Fruit fly (Drosophila melanogaster) whole organism, adult: ENCODE data around the gene aru.

ENCODE experiments used
- CG11617 ChIP-seq: fragments of 200-800 bp; sonication (Bioruptor generic); optimal IDR thresholded peaks from 2 replicates; lab custom pipeline; 2017; ENCODE audit warnings: mild to moderate bottlenecking, missing biosample characterization, missing genetic modification reagents, missing genetic modification characterization
- CG12768 ChIP-seq: fragments of 200-800 bp; sonication (Bioruptor generic); optimal IDR thresholded peaks from 2 replicates; lab custom pipeline; 2017; ENCODE audit warnings: missing biosample characterization, missing genetic modification characterization, mild to moderate bottlenecking, moderate library complexity, missing genetic modification reagents
- CG14711 ChIP-seq: fragments of 200-800 bp; sonication (Bioruptor generic); optimal IDR thresholded peaks from 2 replicates; lab custom pipeline; 2018; ENCODE audit warnings: missing biosample characterization, mild to moderate bottlenecking, missing genetic modification characterization, moderate library complexity
- CG1620 ChIP-seq: fragments of 200-800 bp; sonication (Bioruptor generic); optimal IDR thresholded peaks from 2 replicates; lab custom pipeline; 2016; ENCODE audit warnings: missing biosample characterization, missing genetic modification characterization
- CG33017 ChIP-seq: fragments of 200-800 bp; sonication (Bioruptor generic); optimal IDR thresholded peaks from 2 replicates; lab custom pipeline; 2018; ENCODE audit warnings: missing biosample characterization, mild to moderate bottlenecking, missing genetic modification characterization, moderate library complexity
- CG5204 ChIP-seq: fragments of 200-800 bp; sonication (Bioruptor generic); optimal IDR thresholded peaks from 2 replicates; lab custom pipeline; 2016; ENCODE audit warnings: missing biosample characterization, missing genetic modification characterization
- CG7045 ChIP-seq: fragments of 200-800 bp; sonication (Bioruptor generic); optimal IDR thresholded peaks from 2 replicates; lab custom pipeline; 2017; ENCODE audit warnings: missing biosample characterization, mild to moderate bottlenecking, missing genetic modification characterization
- CG7101 ChIP-seq: fragments of 200-800 bp; sonication (Bioruptor generic); optimal IDR thresholded peaks from 2 replicates; lab custom pipeline; 2018; ENCODE audit warnings: missing biosample characterization, mild to moderate bottlenecking, missing genetic modification characterization, moderate library complexity
- Clk ChIP-seq: fragments of 200-800 bp; sonication (Bioruptor generic); optimal IDR thresholded peaks from 2 replicates; lab custom pipeline; 2017; ENCODE audit warnings: missing biosample characterization, missing genetic modification characterization
- Crg-1 ChIP-seq: fragments of 200-800 bp; sonication (Bioruptor generic); optimal IDR thresholded peaks from 2 replicates; lab custom pipeline; 2016; ENCODE audit warnings: missing biosample characterization, missing genetic modification characterization
- Hr96 ChIP-seq: fragments of 200-800 bp; sonication (Bioruptor generic); optimal IDR thresholded peaks from 2 replicates; lab custom pipeline; 2016; ENCODE audit warnings: missing biosample characterization, missing genetic modification characterization
- Mnt ChIP-seq: fragments of 200-800 bp; sonication (Bioruptor generic); optimal IDR thresholded peaks from 2 replicates; lab custom pipeline; 2016; ENCODE audit warnings: missing biosample characterization, mild to moderate bottlenecking, missing genetic modification characterization
- bab1 ChIP-seq: fragments of 200-800 bp; sonication (Bioruptor generic); optimal IDR thresholded peaks from 3 replicates; lab custom pipeline; 2019; ENCODE audit warnings: missing biosample characterization, mild to moderate bottlenecking, missing genetic modification characterization, moderate library complexity
- cic ChIP-seq: fragments of 200-800 bp; sonication (Bioruptor generic); optimal IDR thresholded peaks from 2 replicates; lab custom pipeline; 2017; ENCODE audit warnings: missing biosample characterization, mild to moderate bottlenecking, missing genetic modification characterization, moderate library complexity
- cnc ChIP-seq, 2 experiments: fragments of >200 bp; optimal IDR thresholded peaks; 2 replicates each; lab custom pipeline; 2017
- kay ChIP-seq: fragments of 200-800 bp; sonication (Bioruptor generic); peaks from one replicate; lab custom pipeline; 2016; ENCODE audit warnings: missing biosample characterization, missing genetic modification characterization, borderline replicate concordance
- ovo ChIP-seq: fragments of 200-800 bp; sonication (Bioruptor generic); optimal IDR thresholded peaks from 2 replicates; lab custom pipeline; 2016; ENCODE audit warnings: missing biosample characterization, missing genetic modification characterization
- pad ChIP-seq: fragments of 200-800 bp; sonication (Bioruptor generic); optimal IDR thresholded peaks from 3 replicates; lab custom pipeline; 2017; ENCODE audit warnings: missing biosample characterization, missing genetic modification characterization, mild to moderate bottlenecking, moderate library complexity, missing genetic modification reagents
- tj ChIP-seq: fragments of 200-800 bp; sonication (Bioruptor generic); optimal IDR thresholded peaks from 3 replicates; lab custom pipeline; 2017; ENCODE audit warnings: missing biosample characterization, mild to moderate bottlenecking, missing genetic modification characterization, moderate library complexity
- toe ChIP-seq: fragments of 200-800 bp; sonication (Bioruptor generic); optimal IDR thresholded peaks from 2 replicates; lab custom pipeline; 2016; ENCODE audit warnings: missing biosample characterization, missing genetic modification characterization

Gene aru

dm6 chr2L:825768-826263 is 42.3 kb downstream of the aru start, which contains the start of the genes CG3862 and dock:
CG3862 (minus strand) TSS chr2L:825861.
dock (plus strand) TSS chr2L:825969.
- TF ChIP-seq CG7045 (GFP tag; lab: Kevin White, UChicago) = no peak
- peak; percentile 67 for TF ChIP-seq CG7101 (tag; lab: Kevin White, UChicago)
- TF ChIP-seq Hr96 (GFP tag; lab: Kevin White, UChicago) = peak; percentile 65
- TF ChIP-seq cnc (optimal IDR thresholded peaks at IDR 0.05; lab: Kevin White, UChicago) = no peak
- peak; percentile 63 for TF ChIP-seq CG1620 (GFP tag; lab: Kevin White, UChicago)
- peak; percentile 85 for TF ChIP-seq bab1 (GFP tag; lab: Kevin White, UChicago)
- TF ChIP-seq CG11617 (GFP tag; lab: Kevin White, UChicago) = peak; percentile 43
- peak; percentile 80 for TF ChIP-seq Crg-1 (GFP tag; lab: Kevin White, UChicago)
- TF ChIP-seq Mnt = peak; percentile 87
- TF ChIP-seq Clk = peak; percentile 51
- TF ChIP-seq ovo (GFP tag; lab: Kevin White, UChicago) = peak; percentile 56
- TF ChIP-seq CG5204 (GFP tag; lab: Kevin White, UChicago) = no peak
- peak; percentile 62 for TF ChIP-seq pad (GFP tag; lab: Kevin White, UChicago)
- peak; percentile 83 for TF ChIP-seq CG14711 (tag; lab: Kevin White, UChicago)
- no peak for TF ChIP-seq toe (GFP tag; lab: Kevin White, UChicago)
- peak; percentile 86 for TF ChIP-seq tj (GFP tag; lab: Kevin White, UChicago)
- TF ChIP-seq kay (GFP tag; lab: Kevin White, UChicago) = no peak
- TF ChIP-seq CG12768 = peak; percentile 71
- TF ChIP-seq CG33017 (tag; lab: Kevin White, UChicago) = peak; percentile 30
- peak; percentile 72 for TF ChIP-seq cic (GFP tag; lab: Kevin White, UChicago)

DNA sequence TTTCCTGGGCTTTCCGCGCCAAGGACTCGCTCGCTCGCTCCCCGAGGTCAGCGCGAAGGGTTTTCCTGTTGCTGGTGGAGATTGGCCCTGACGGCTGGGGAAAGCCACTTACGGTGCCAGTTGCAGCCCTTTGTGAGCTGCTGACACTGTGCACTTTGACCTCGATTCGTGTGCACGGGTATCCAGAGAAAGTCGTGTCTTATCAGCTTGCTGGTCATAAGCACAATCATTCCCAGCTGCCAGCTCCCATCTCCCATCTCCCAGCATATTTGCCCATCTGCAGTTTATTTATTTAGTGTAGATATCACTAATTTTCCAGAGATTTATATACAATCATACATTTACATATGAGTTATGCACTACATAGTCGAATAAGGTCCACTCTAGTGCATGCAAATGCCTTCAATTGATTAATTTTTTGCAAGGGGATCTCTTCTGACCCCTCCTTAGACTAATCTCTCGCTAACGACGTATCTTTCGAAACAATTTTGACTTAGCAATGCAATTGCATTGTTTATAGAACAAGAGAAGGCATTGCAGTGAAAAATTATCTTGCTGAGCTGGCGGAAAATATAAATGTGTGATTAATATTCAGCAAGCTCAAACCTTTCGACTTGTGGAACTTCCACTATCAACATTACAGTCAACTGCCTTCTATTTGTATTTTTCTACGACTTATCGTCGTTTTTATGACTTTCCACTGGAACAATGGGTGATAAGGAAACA is 46.0 kb downstream of the aru start:
- TF ChIP-seq Crg-1 (GFP tag; lab: Kevin White, UChicago) (peak; percentile 16), CG7101 (tag; lab: Kevin White, UChicago) (peak; percentile 4), cic (GFP tag; lab: Kevin White, UChicago) (peak; percentile 21), cnc (optimal IDR thresholded peaks at IDR 0.05; lab: Kevin White, UChicago) (no peak), tj (GFP tag; lab: Kevin White, UChicago) (peak; percentile 93), pad (GFP tag; lab: Kevin White, UChicago) (no peak)

dm6 chr2L:821242-821985 is 46.7 kb downstream of the aru start, which contains the start of gene CG3662:
CG3662 (plus strand) TSS chr2L:821289.
- TF ChIP-seq cnc (optimal IDR thresholded peaks at IDR 0.05; lab: Kevin White, UChicago) (no peak), Crg-1 (GFP tag; lab: Kevin White, UChicago) (peak; percentile 10), CG7045 (GFP tag; lab: Kevin White, UChicago) (no peak), Clk (no peak), tj (GFP tag; lab: Kevin White, UChicago) (no peak), CG14711 (tag; lab: Kevin White, UChicago) (peak; percentile 97), Hr96 (GFP tag; lab: Kevin White, UChicago) (peak; percentile 9), CG5204 (GFP tag; lab: Kevin White, UChicago) (no peak), cic (GFP tag; lab: Kevin White, UChicago) (no peak), bab1 (GFP tag; lab: Kevin White, UChicago) (peak; percentile 68), CG12768 (peak; percentile 20), Mnt (peak; percentile 30), CG1620 (GFP tag; lab: Kevin White, UChicago) (no peak), CG11617 (GFP tag; lab: Kevin White, UChicago) (peak; percentile 4), pad (GFP tag; lab: Kevin White, UChicago) (no peak), toe (GFP tag; lab: Kevin White, UChicago) (no peak), CG7101 (tag; lab: Kevin White, UChicago) (peak; percentile 37), kay (GFP tag; lab: Kevin White, UChicago) (no peak), CG33017 (tag; lab: Kevin White, UChicago) (peak; percentile 14), ovo (GFP tag; lab: Kevin White, UChicago) (no peak)

DNA sequence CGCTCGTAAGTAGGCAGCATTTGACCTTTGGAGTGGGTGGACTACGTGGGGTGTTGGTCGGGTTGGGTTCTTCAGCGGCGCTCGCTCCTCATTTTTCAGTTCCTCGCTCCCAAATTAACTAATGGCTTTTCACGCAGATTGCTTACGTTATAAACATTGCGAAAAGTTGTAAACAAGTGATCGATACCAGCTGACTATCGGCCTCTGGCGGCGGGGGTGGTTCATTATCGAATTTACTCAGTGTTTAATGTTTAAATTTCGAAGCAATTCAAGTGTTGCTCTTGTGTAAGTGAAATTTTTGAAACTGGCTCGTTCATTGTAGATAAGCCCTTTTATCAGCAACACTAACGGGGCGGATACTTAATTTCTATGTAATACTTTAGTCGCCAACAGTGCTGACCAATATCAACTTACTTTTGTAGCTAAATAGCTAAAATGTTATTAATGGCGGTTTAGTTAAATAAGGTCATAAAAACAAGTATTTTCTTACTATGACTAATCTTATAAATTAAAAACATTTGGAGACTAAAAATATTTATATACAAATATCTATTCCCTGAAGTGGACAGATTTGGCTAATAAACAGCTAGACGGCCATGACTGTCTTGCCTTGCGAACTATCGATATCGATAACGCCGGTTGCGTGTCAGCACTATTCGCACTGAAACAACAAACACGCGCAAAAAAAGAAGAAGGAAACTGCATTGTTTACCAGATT is 48.7 kb downstream of the aru start, which contains the start of the genes PGAP2 and Clp:
Gene PGAP2, minus strand, starts transcription at position 194 of the 718 bp plus-strand sequence.
Gene Clp, plus strand, starts transcription at position 650 of the 718 bp plus-strand sequence.
- TF ChIP-seq tj (GFP tag; lab: Kevin White, UChicago) (peak; percentile 79), Crg-1 (GFP tag; lab: Kevin White, UChicago) (peak; percentile 66), CG5204 (GFP tag; lab: Kevin White, UChicago) (no peak), CG12768 (peak; percentile 41), Mnt (peak; percentile 64), toe (GFP tag; lab: Kevin White, UChicago) (peak; percentile 86), CG7101 (tag; lab: Kevin White, UChicago) (peak; percentile 75), CG33017 (tag; lab: Kevin White, UChicago) (peak; percentile 46), CG1620 (GFP tag; lab: Kevin White, UChicago) (peak; percentile 71), bab1 (GFP tag; lab: Kevin White, UChicago) (peak; percentile 53), pad (GFP tag; lab: Kevin White, UChicago) (peak; percentile 55), CG7045 (GFP tag; lab: Kevin White, UChicago) (peak; percentile 59), cnc (optimal IDR thresholded peaks at IDR 0.05; lab: Kevin White, UChicago) (no peak), cic (GFP tag; lab: Kevin White, UChicago) (peak; percentile 21), ovo (GFP tag; lab: Kevin White, UChicago) (no peak), kay (GFP tag; lab: Kevin White, UChicago) (no peak), Hr96 (GFP tag; lab: Kevin White, UChicago) (peak; percentile 60), CG14711 (tag; lab: Kevin White, UChicago) (peak; percentile 68), CG11617 (GFP tag; lab: Kevin White, UChicago) (peak; percentile 78), Clk (peak; percentile 42)
